Worm (Caenorhabditis elegans) whole organism, L4 larva: ENCODE results near the gene rpb-12.

ENCODE experiments used
- D1046.2 ChIP-seq: fragments of 200-800 bp; sonication (Bioruptor generic); IDR thresholded peaks from 2 replicates; pipeline ENCODE4 v1.3.6; 2022; ENCODE audit warnings: missing genetic modification characterization, missing compliant biosample characterization
- R02D3.7 ChIP-seq: fragments of 150-350 bp; sonication (generic microtip); optimal IDR thresholded peaks from 3 replicates; lab custom pipeline; 2014; ENCODE audit warnings: missing biosample characterization, missing genetic modification characterization
- Y48G9A.11 ChIP-seq: fragments of 200-800 bp; sonication (Bioruptor generic); IDR thresholded peaks from 2 replicates; pipeline ENCODE4 v1.3.6; 2022; ENCODE audit warnings: missing genetic modification reagents, missing genetic modification characterization, missing compliant biosample characterization
- Y5F2A.4 ChIP-seq: fragments of 200-800 bp; sonication (Bioruptor generic); optimal IDR thresholded peaks from 2 replicates; lab custom pipeline; 2018; ENCODE audit warnings: mild to moderate bottlenecking, missing genetic modification characterization, missing compliant biosample characterization
- Y75B8A.6 ChIP-seq: fragments of 200-800 bp; sonication (Bioruptor generic); IDR thresholded peaks from 2 replicates; pipeline ENCODE4 v1.3.6; 2022; ENCODE audit warnings: missing genetic modification reagents, missing genetic modification characterization, missing compliant biosample characterization
- ZK337.2 ChIP-seq: fragments of 200-800 bp; sonication (Bioruptor generic); IDR thresholded peaks from 2 replicates; pipeline ENCODE4 v1.3.6; 2022; ENCODE audit warnings: missing genetic modification reagents, missing genetic modification characterization, missing compliant biosample characterization
- aha-1 ChIP-seq: fragments of 150-350 bp; peaks from one replicate; lab custom pipeline; 2014; ENCODE audit warnings: missing biosample characterization, missing genetic modification characterization
- ama-1 ChIP-seq: fragments of 150-350 bp; optimal IDR thresholded peaks from 2 replicates; lab custom pipeline; 2014; ENCODE audit warnings: inconsistent platforms, mixed read lengths
- ceh-62 ChIP-seq: sonication (generic microtip); optimal IDR thresholded peaks from 2 replicates; lab custom pipeline; 2017; ENCODE audit warnings: missing biosample characterization, missing genetic modification characterization
- daf-16 ChIP-seq, 3 experiments: sonication (generic microtip); optimal IDR thresholded peaks; 2 replicates each; lab custom pipeline; 2016 to 2017; ENCODE audit warnings: missing genetic modification characterization in 3 of 3, missing genetic modification reagents in 3 of 3, mild to moderate bottlenecking in 2 of 3, missing compliant biosample characterization in 2 of 3, missing biosample characterization in 1 of 3, moderate library complexity in 1 of 3
- dmd-6 ChIP-seq: fragments of 200-800 bp; sonication (Bioruptor generic); IDR thresholded peaks from 2 replicates; pipeline ENCODE4 v1.3.6; 2022; ENCODE audit warnings: missing genetic modification reagents, missing genetic modification characterization, missing compliant biosample characterization
- duxl-1 ChIP-seq: sonication (generic microtip); optimal IDR thresholded peaks from 2 replicates; lab custom pipeline; 2016; ENCODE audit warnings: mild to moderate bottlenecking, missing genetic modification characterization, moderate library complexity, missing compliant biosample characterization; ENCODE audit not compliant: poor library complexity
- dve-1 ChIP-seq: sonication (generic microtip); optimal IDR thresholded peaks from 2 replicates; lab custom pipeline; 2017; ENCODE audit warnings: antibody characterized with exemption, mild to moderate bottlenecking, missing genetic modification characterization, missing compliant biosample characterization; ENCODE audit not compliant: insufficient read depth
- hif-1 ChIP-seq, 2 experiments: sonication (generic microtip); optimal IDR thresholded peaks; 2 replicates each; lab custom pipeline; 2016 to 2017; ENCODE audit warnings: missing compliant biosample characterization in 2 of 2, missing genetic modification characterization in 2 of 2, missing genetic modification reagents in 2 of 2, missing genotype in 2 of 2, mild to moderate bottlenecking in 1 of 2
- hlh-11 ChIP-seq: fragments of 200-800 bp; sonication (Bioruptor generic); optimal IDR thresholded peaks from 2 replicates; lab custom pipeline; 2018; ENCODE audit warnings: mild to moderate bottlenecking, missing genetic modification characterization, missing compliant biosample characterization
- hlh-30 ChIP-seq: sonication (generic microtip); optimal IDR thresholded peaks from 2 replicates; lab custom pipeline; 2017; ENCODE audit warnings: antibody characterized with exemption, mild to moderate bottlenecking, missing genetic modification characterization, missing compliant biosample characterization; ENCODE audit not compliant: insufficient read depth
- lsy-2 ChIP-seq, 2 experiments: fragments of 150-350 bp in 1 of 2; sonication (generic microtip) in 1 of 2; optimal IDR thresholded peaks; 2 replicates each; lab custom pipeline; 2014 to 2017; ENCODE audit warnings: missing biosample characterization in 2 of 2, missing genetic modification characterization in 2 of 2
- madf-5 ChIP-seq, 2 experiments: fragments of 200-800 bp; sonication (Bioruptor generic); IDR thresholded peaks; 2 replicates each; pipeline ENCODE4 v1.3.6; 2022; ENCODE audit warnings: missing compliant biosample characterization in 2 of 2, missing genetic modification characterization in 2 of 2
- madf-9 ChIP-seq: fragments of 200-800 bp; sonication (Bioruptor generic); conservative IDR thresholded peaks from 2 replicates; pipeline ENCODE4 v1.3.6; 2022; ENCODE audit warnings: missing genetic modification reagents, missing genetic modification characterization, missing compliant biosample characterization
- mdl-1 ChIP-seq, 2 experiments: fragments of 150-350 bp in 1 of 2; sonication (generic microtip) in 1 of 2; optimal IDR thresholded peaks; 2 replicates each; lab custom pipeline; 2014 to 2017; ENCODE audit warnings: missing biosample characterization in 2 of 2, missing genetic modification characterization in 2 of 2
- mep-1 ChIP-seq: fragments of 150-350 bp; sonication (generic microtip); optimal IDR thresholded peaks from 3 replicates; lab custom pipeline; 2014; ENCODE audit warnings: missing biosample characterization, missing genetic modification characterization
- mes-2 ChIP-seq: sonication (generic microtip); optimal IDR thresholded peaks from 2 replicates; lab custom pipeline; 2016; ENCODE audit warnings: missing genotype, mild to moderate bottlenecking, missing genetic modification characterization, missing compliant biosample characterization; ENCODE audit not compliant: poor library complexity, severe bottlenecking
- mxl-3 ChIP-seq: fragments of 200-800 bp; sonication (Bioruptor generic); optimal IDR thresholded peaks from 2 replicates; lab custom pipeline; 2018; ENCODE audit warnings: mild to moderate bottlenecking, missing genetic modification characterization, missing compliant biosample characterization
- nhr-102 ChIP-seq: sonication (generic microtip); optimal IDR thresholded peaks from 2 replicates; lab custom pipeline; 2016; ENCODE audit warnings: mild to moderate bottlenecking, missing genetic modification characterization, moderate library complexity, missing compliant biosample characterization
- nhr-11 ChIP-seq: fragments of 150-350 bp; optimal IDR thresholded peaks from 2 replicates; lab custom pipeline; 2014; ENCODE audit warnings: missing biosample characterization, missing genetic modification characterization
- nhr-111 ChIP-seq: fragments of 200-800 bp; sonication (Bioruptor generic); optimal IDR thresholded peaks from 2 replicates; lab custom pipeline; 2018; ENCODE audit warnings: mild to moderate bottlenecking, missing genetic modification characterization, missing compliant biosample characterization
- nhr-25 ChIP-seq: sonication (generic microtip); optimal IDR thresholded peaks from 2 replicates; lab custom pipeline; 2017; ENCODE audit warnings: missing genetic modification characterization, mild to moderate bottlenecking, missing compliant biosample characterization, antibody characterized with exemption, moderate library complexity, borderline replicate concordance; ENCODE audit not compliant: insufficient read depth
- nhr-28 ChIP-seq: fragments of 150-350 bp; optimal IDR thresholded peaks from 2 replicates; lab custom pipeline; 2014; ENCODE audit warnings: missing biosample characterization, missing genetic modification characterization
- nhr-41 ChIP-seq: fragments of 200-800 bp; sonication (Bioruptor generic); IDR thresholded peaks from 2 replicates; pipeline ENCODE4 v1.3.6; 2022; ENCODE audit warnings: missing genetic modification reagents, missing genetic modification characterization, missing compliant biosample characterization
- nhr-77 ChIP-seq: fragments of 150-350 bp; optimal IDR thresholded peaks from 2 replicates; lab custom pipeline; 2014; ENCODE audit warnings: missing biosample characterization, missing genetic modification characterization
- pha-4 ChIP-seq, 2 experiments: fragments of 150-350 bp in 1 of 2; fragments of 200-800 bp in 1 of 2; sonication (Bioruptor generic) in 1 of 2; IDR thresholded peaks in 1 of 2; optimal IDR thresholded peaks in 1 of 2; 2 replicates each; pipeline versions ENCODE4 v1.3.6 to Lab custom; 2014 to 2022; ENCODE audit warnings: missing genetic modification characterization in 2 of 2, missing genetic modification reagents in 2 of 2, missing biosample characterization in 1 of 2, missing compliant biosample characterization in 1 of 2
- php-3 ChIP-seq: fragments of 200-800 bp; sonication (Bioruptor generic); IDR thresholded peaks from 2 replicates; pipeline ENCODE4 v1.3.6; 2022; ENCODE audit warnings: missing genetic modification reagents, missing genetic modification characterization, missing compliant biosample characterization
- pqm-1 ChIP-seq: sonication (generic microtip); optimal IDR thresholded peaks from 2 replicates; lab custom pipeline; 2017; ENCODE audit warnings: missing biosample characterization, missing genetic modification characterization
- sdz-12 ChIP-seq: fragments of 200-800 bp; sonication (Bioruptor generic); optimal IDR thresholded peaks from 2 replicates; lab custom pipeline; 2018; ENCODE audit warnings: mild to moderate bottlenecking, missing genetic modification characterization, missing compliant biosample characterization
- spr-3 ChIP-seq: fragments of 200-800 bp; sonication (Bioruptor generic); optimal IDR thresholded peaks from 2 replicates; lab custom pipeline; 2018; ENCODE audit warnings: mild to moderate bottlenecking, missing genetic modification characterization, missing compliant biosample characterization
- tag-97 ChIP-seq: fragments of 200-800 bp; sonication (Bioruptor generic); IDR thresholded peaks from 2 replicates; pipeline ENCODE4 v1.3.6; 2022; ENCODE audit warnings: missing genetic modification characterization, missing compliant biosample characterization
- unc-130 ChIP-seq: sonication (generic microtip); optimal IDR thresholded peaks from 2 replicates; lab custom pipeline; 2016; ENCODE audit warnings: missing genetic modification reagents, missing genetic modification characterization, missing compliant biosample characterization
- unc-62 ChIP-seq, 3 experiments: fragments of 150-350 bp in 1 of 3; sonication (generic microtip); optimal IDR thresholded peaks in 2 of 3; peaks in 1 of 3; 1 replicate in 1 of 3; 2 replicates in 2 of 3; lab custom pipeline; 2014 to 2017; ENCODE audit warnings: missing biosample characterization in 3 of 3, missing genetic modification characterization in 3 of 3, missing genetic modification reagents in 3 of 3, missing genotype in 1 of 3
- zag-1 ChIP-seq: fragments of 150-350 bp; optimal IDR thresholded peaks from 2 replicates; lab custom pipeline; 2014; ENCODE audit warnings: missing biosample characterization, missing genetic modification characterization
- zfp-3 ChIP-seq: fragments of 200-800 bp; sonication (Bioruptor generic); conservative IDR thresholded peaks from 2 replicates; pipeline ENCODE4 v1.3.6; 2022; ENCODE audit warnings: missing genetic modification reagents, missing genetic modification characterization, missing compliant biosample characterization
- ztf-11 ChIP-seq: fragments of 150-350 bp; optimal IDR thresholded peaks from 2 replicates; lab custom pipeline; 2014; ENCODE audit warnings: missing biosample characterization, missing genetic modification characterization

The rpb-12 gene

DNA sequence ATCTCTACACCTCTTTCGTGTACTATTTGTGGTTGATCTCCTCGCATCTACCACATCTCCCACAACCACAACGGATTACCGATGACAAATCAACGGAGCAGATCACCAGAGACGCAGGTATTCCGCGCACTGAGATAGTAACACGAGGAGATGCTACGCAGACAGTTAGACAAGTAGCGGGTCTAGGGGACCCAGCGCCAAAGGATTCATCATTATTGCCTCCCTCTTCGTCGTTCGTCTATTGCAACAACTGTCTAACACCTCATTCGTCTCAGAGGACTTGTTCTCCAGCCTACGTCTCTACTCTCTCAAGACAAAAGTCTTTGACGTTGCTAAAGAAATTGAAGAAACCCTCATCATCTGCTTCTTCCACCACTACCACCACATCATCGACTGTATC lies 25.1 kb downstream of the rpb-12 start (continued):
- TF ChIP-seq spr-3, result no peak
- no peak for TF ChIP-seq daf-16 (GFP tag; optimal IDR thresholded peaks at IDR 0.05; lab: Kevin White, UChicago)
- TF ChIP-seq daf-16 (tag; optimal IDR thresholded peaks at IDR 0.05; lab: Kevin White, UChicago), result no peak
- TF ChIP-seq mdl-1 (tag; optimal IDR thresholded peaks at IDR 0.05; lab: Kevin White, UChicago), result peak; percentile 62 to 84
- TF ChIP-seq Y48G9A.11 (GFP tag; lab: Robert Waterston, UW), result no peak
- TF ChIP-seq aha-1 (tag; lab: Kevin White, UChicago), result peak; percentile 81
- TF ChIP-seq nhr-102 (tag; lab: Kevin White, UChicago), result no peak
- no peak for TF ChIP-seq php-3 (GFP tag; lab: Robert Waterston, UW)
- TF ChIP-seq nhr-25 (tag; lab: Kevin White, UChicago), result peak; percentile 51
- no peak for TF ChIP-seq nhr-111 (GFP tag; lab: Kevin White, UChicago)
- peak in 1 of 2 experiments; percentile 23 for TF ChIP-seq hif-1 (tag; optimal IDR thresholded peaks at IDR 0.05; lab: Kevin White, UChicago)
- TF ChIP-seq mes-2 (tag; lab: Kevin White, UChicago), result no peak
- TF ChIP-seq pha-4 (GFP tag; IDR thresholded peaks at IDR 0.05; lab: Robert Waterston, UW), result no peak
- TF ChIP-seq pha-4 (tag; optimal IDR thresholded peaks at IDR 0.05; lab: Kevin White, UChicago), result no peak
- no peak for TF ChIP-seq zag-1 (tag; lab: Kevin White, UChicago)
- no peak for TF ChIP-seq madf-9
- no peak for TF ChIP-seq lsy-2 (tag; optimal IDR thresholded peaks at IDR 0.05; lab: Kevin White, UChicago)
- no peak for TF ChIP-seq R02D3.7 (tag; lab: Kevin White, UChicago)
- no peak for TF ChIP-seq madf-5 (GFP tag; IDR thresholded peaks at IDR 0.05; lab: Robert Waterston, UW)
- TF ChIP-seq zfp-3 (GFP tag; lab: Robert Waterston, UW), result no peak

DNA sequence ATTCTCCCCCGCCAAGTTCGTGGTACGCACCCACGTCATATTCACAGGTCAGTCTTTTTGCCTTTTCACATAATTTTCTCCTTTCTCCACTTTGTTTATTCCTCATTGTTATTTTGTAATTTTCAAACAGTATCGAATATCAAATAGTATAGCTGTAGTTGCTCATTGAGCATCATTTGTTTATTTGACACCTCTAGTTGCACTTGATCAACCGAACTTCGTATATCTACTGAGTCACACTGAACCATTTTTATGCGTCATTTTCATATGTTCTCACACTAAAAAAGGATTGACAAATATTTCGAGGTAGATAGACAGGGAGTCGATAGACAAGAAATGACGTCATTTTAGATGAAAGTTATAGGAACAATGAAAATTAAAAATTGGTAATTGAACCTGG lies 26.4 kb downstream of the rpb-12 start:
- TF ChIP-seq aha-1 (tag; lab: Kevin White, UChicago) (peak; percentile 91), nhr-11 (tag; lab: Kevin White, UChicago) (no peak)

DNA sequence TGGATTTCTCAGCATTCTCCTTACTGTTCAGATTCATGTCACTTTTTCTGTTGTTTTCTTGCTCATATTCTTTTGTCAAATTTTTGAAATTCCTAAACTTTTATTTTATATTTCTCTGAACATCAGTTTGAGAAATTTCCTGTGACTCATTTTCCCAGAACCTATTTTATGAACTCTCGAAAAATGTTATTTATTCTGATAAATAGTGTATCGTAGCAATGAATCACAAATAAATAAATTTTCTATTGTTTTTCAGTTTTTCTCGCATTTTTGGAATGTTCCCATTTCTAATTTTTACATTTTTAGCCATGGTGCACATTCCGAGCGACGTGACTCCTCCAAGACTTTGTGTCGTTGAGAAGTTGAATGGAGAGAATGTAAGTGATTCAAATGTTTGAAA lies 27.9 kb downstream of the rpb-12 start, which contains the start of gene nrfl-1:
Gene nrfl-1, plus strand, starts transcription at position 301 of the 400 bp plus-strand sequence.
- TF ChIP-seq nhr-28, result no peak
- no peak for TF ChIP-seq pqm-1 (tag; lab: Kevin White, UChicago)
- no peak for TF ChIP-seq mxl-3 (GFP tag; lab: Kevin White, UChicago)
- no peak for TF ChIP-seq Y75B8A.6 (GFP tag; lab: Robert Waterston, UW)
- no peak for TF ChIP-seq ceh-62 (tag; lab: Kevin White, UChicago)

DNA sequence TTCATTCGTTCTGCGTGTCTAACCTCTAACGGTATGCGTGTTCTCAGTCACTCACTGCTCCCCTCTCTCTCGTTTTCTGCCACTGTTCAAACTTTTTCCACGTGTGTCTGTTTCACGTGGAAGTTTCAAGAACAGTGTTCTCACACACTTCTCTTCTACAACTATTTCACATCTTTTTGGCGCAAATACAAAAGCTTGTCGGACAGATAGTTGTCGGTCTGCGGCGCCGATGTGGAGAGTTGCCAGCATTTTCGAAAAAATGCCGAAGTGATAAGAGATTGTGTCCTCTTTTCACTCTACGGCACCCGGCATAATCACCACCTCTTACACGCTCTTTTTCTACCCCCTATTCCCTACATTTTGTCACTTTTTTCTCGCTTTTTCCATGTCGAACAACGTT lies 28.3 kb downstream of the rpb-12 start:
- TF ChIP-seq mep-1 (tag; lab: Kevin White, UChicago), result peak; percentile 53
- no peak for TF ChIP-seq ztf-11 (tag; lab: Kevin White, UChicago)
- TF ChIP-seq R02D3.7 (tag; lab: Kevin White, UChicago), result no peak
- peak in 1 of 2 experiments; percentile 86 for TF ChIP-seq unc-62 (GFP tag; optimal IDR thresholded peaks at IDR 0.05 in 1 of 2; lab: Kevin White, UChicago)
- TF ChIP-seq unc-62 (tag; optimal IDR thresholded peaks at IDR 0.05; lab: Kevin White, UChicago), result no peak
- TF ChIP-seq dve-1 (tag; lab: Kevin White, UChicago), result peak; percentile 15
- peak; percentile 59 for TF ChIP-seq pqm-1 (tag; lab: Kevin White, UChicago)
- TF ChIP-seq sdz-12, result no peak
- TF ChIP-seq nhr-28, result peak; percentile 79
- TF ChIP-seq hlh-11 (tag; lab: Kevin White, UChicago), result peak; percentile 75
- TF ChIP-seq daf-16 (GFP tag; optimal IDR thresholded peaks at IDR 0.05; lab: Kevin White, UChicago), result no peak
- peak; percentile 32 for TF ChIP-seq daf-16 (tag; optimal IDR thresholded peaks at IDR 0.05; lab: Kevin White, UChicago)
- TF ChIP-seq dmd-6 (GFP tag; lab: Robert Waterston, UW), result peak; percentile 68
- TF ChIP-seq nhr-77 (tag; lab: Kevin White, UChicago), result peak; percentile 0
- TF ChIP-seq nhr-41 (GFP tag; lab: Robert Waterston, UW), result no peak
- TF ChIP-seq duxl-1 (tag; lab: Kevin White, UChicago), result no peak
- no peak for TF ChIP-seq Y48G9A.11 (GFP tag; lab: Robert Waterston, UW)
- no peak for TF ChIP-seq unc-130
- no peak for TF ChIP-seq ZK337.2 (GFP tag; lab: Robert Waterston, UW)
- TF ChIP-seq D1046.2 (GFP tag; lab: Robert Waterston, UW), result no peak
- no peak for TF ChIP-seq lsy-2 (tag; optimal IDR thresholded peaks at IDR 0.05; lab: Kevin White, UChicago)
- peak; percentile 41 for TF ChIP-seq mxl-3 (GFP tag; lab: Kevin White, UChicago)
- no peak for TF ChIP-seq Y5F2A.4 (GFP tag; lab: Kevin White, UChicago)
- no peak for TF ChIP-seq tag-97 (GFP tag; lab: Robert Waterston, UW)
- no peak for TF ChIP-seq madf-5 (GFP tag; IDR thresholded peaks at IDR 0.05; lab: Robert Waterston, UW)
- TF ChIP-seq ama-1 (lab: Kevin White, UChicago), result peak; percentile 6
- peak in 1 of 2 experiments; percentile 1 for TF ChIP-seq mdl-1 (tag; optimal IDR thresholded peaks at IDR 0.05; lab: Kevin White, UChicago)
- TF ChIP-seq hlh-30 (tag; lab: Kevin White, UChicago), result peak; percentile 47
